Fruit fly (Drosophila melanogaster): Measurements from ENCODE around the gene CG15760.

DNA sequence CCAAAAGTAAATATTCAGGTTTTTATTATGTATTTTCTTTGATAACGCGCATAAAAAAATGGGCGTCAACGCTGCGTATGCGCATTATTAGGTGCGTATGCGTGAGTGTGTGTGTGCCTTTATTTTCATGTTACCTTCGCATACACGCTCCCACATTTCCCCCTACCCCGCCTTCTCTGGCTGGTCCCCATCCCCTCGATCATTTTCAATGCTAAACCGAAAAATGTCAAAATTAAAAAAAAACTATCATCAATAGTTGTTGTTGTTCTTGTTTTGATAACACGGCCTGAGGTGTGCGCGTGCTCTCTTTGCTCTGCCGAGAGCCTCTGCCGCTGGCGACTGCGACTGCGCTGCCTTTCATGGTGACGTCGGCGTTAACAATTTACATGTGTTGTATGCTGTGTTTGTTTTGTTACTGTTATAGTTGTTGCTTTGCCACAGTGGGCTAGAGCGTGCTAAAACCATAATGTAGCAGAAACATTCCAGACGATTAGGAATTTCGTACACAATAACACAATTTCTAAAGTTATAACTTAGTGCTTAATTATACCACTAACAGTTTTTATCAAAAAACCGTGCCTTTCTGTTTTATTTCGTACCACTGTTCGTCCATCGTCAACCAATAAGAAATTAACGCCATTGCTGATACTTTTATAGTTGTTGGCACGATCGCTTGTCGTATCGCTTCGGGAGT, 29.4 kb upstream of the CG15760 start:
- TF ChIP-seq CG6854 (GFP tag; optimal IDR thresholded peaks at IDR 0.05) (peak; percentile 86), dsx (GFP tag; optimal IDR thresholded peaks at IDR 0.05; ENCODE audit: poor library complexity, severe bottlenecking) (peak; percentile 96), CG31627 (GFP tag; optimal IDR thresholded peaks at IDR 0.05) (peak; percentile 91), CG15336 (GFP tag; IDR thresholded peaks at IDR 0.05) (peak; percentile 99), topi (GFP tag; optimal IDR thresholded peaks at IDR 0.05) (peak; percentile 97), Sox15 (GFP tag; optimal IDR thresholded peaks at IDR 0.05) (peak; percentile 95), Blimp-1 (GFP tag; optimal IDR thresholded peaks at IDR 0.05) (peak; percentile 64)

Data from whole organism, prepupa.